Fruit fly (Drosophila melanogaster) whole organism: ENCODE data around the gene ND-49L.

Source experiments
- CG8478 ChIP-seq: fragments of >200 bp; optimal IDR thresholded peaks from 2 replicates; lab custom pipeline; 2018; ENCODE audit warnings: inconsistent platforms
- psq ChIP-seq: fragments of >200 bp; optimal IDR thresholded peaks from 2 replicates; lab custom pipeline; 2017

DNA sequence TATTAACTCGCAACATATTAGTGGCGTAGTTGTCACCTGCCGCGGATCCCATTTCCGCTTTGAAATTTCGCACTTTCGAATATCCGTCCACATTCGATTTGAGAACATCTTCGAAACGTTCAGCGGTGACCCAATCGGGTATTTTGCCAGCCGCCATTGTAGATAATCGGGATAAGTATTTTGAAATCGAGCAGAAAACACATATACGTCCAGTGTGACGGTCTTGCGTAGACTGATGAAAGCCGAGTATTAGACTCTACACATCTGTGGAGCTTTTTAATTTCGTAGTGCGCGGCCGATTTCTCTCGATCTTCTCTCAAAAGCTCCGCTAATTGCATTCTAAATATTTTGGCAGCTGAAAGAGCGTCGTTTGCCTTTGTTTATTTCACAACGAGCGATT lies 29.0 kb upstream of the ND-49L start, which contains the start of gene CHKov1:
- TF ChIP-seq psq (lab: Kevin White, UChicago) = no peak
- TF ChIP-seq CG8478 (lab: Kevin White, UChicago) = no peak
